Worm (Caenorhabditis elegans) whole organism, L4 larva: ENCODE measurements around the gene srx-134.

Experiments
- F37D6.2 ChIP-seq: sonication (generic microtip); optimal IDR thresholded peaks from 2 replicates; lab custom pipeline; 2016; ENCODE audit warnings: mild to moderate bottlenecking, missing genetic modification characterization, missing compliant biosample characterization
- R02D3.7 ChIP-seq: fragments of 150-350 bp; sonication (generic microtip); optimal IDR thresholded peaks from 3 replicates; lab custom pipeline; 2014; ENCODE audit warnings: missing biosample characterization, missing genetic modification characterization
- T20F7.1 ChIP-seq: fragments of 200-800 bp; sonication (Bioruptor generic); optimal IDR thresholded peaks from 2 replicates; lab custom pipeline; 2018; ENCODE audit warnings: mild to moderate bottlenecking, missing genetic modification characterization, missing compliant biosample characterization
- Y105C5A.15 ChIP-seq: fragments of 200-800 bp; sonication (Bioruptor generic); IDR thresholded peaks from 2 replicates; pipeline ENCODE4 v1.3.6; 2022; ENCODE audit warnings: missing genetic modification characterization, missing compliant biosample characterization
- ZK337.2 ChIP-seq: fragments of 200-800 bp; sonication (Bioruptor generic); IDR thresholded peaks from 2 replicates; pipeline ENCODE4 v1.3.6; 2022; ENCODE audit warnings: missing genetic modification reagents, missing genetic modification characterization, missing compliant biosample characterization
- ZK546.5 ChIP-seq, 2 experiments: sonication (generic microtip); optimal IDR thresholded peaks; 2 replicates each; lab custom pipeline; 2017; ENCODE audit warnings: missing biosample characterization in 2 of 2, missing genetic modification characterization in 2 of 2
- aha-1 ChIP-seq: fragments of 150-350 bp; peaks from one replicate; lab custom pipeline; 2014; ENCODE audit warnings: missing biosample characterization, missing genetic modification characterization
- attf-4 ChIP-seq: sonication (generic microtip); optimal IDR thresholded peaks from 3 replicates; lab custom pipeline; 2017; ENCODE audit warnings: missing biosample characterization, missing genetic modification characterization
- ceh-20 ChIP-seq: fragments of 200-800 bp; sonication (Bioruptor generic); IDR thresholded peaks from 2 replicates; pipeline ENCODE4 v1.3.6; 2022; ENCODE audit warnings: missing genetic modification reagents, missing genetic modification characterization, missing compliant biosample characterization
- ceh-28 ChIP-seq: fragments of 150-350 bp; optimal IDR thresholded peaks from 2 replicates; lab custom pipeline; 2014; ENCODE audit warnings: missing biosample characterization, missing genetic modification reagents, missing genetic modification characterization
- ceh-44 ChIP-seq: fragments of 200-800 bp; sonication (Bioruptor generic); IDR thresholded peaks from 2 replicates; pipeline ENCODE4 v1.3.6; 2022; ENCODE audit warnings: missing genetic modification reagents, missing genetic modification characterization, missing compliant biosample characterization
- cey-2 ChIP-seq: sonication (generic microtip); optimal IDR thresholded peaks from 3 replicates; lab custom pipeline; 2017; ENCODE audit warnings: missing genetic modification characterization, mild to moderate bottlenecking, missing compliant biosample characterization, antibody characterized with exemption, borderline replicate concordance; ENCODE audit not compliant: insufficient read depth
- ctbp-1 ChIP-seq: fragments of 200-800 bp; sonication (Bioruptor generic); IDR thresholded peaks from 2 replicates; pipeline ENCODE4 v1.3.6; 2022; ENCODE audit warnings: missing genetic modification reagents, missing genetic modification characterization, missing compliant biosample characterization
- daf-16 ChIP-seq, 3 experiments: sonication (generic microtip); optimal IDR thresholded peaks; 2 replicates each; lab custom pipeline; 2016 to 2017; ENCODE audit warnings: missing genetic modification characterization in 3 of 3, missing genetic modification reagents in 3 of 3, mild to moderate bottlenecking in 2 of 3, missing compliant biosample characterization in 2 of 3, missing biosample characterization in 1 of 3, moderate library complexity in 1 of 3
- dmd-6 ChIP-seq: fragments of 200-800 bp; sonication (Bioruptor generic); IDR thresholded peaks from 2 replicates; pipeline ENCODE4 v1.3.6; 2022; ENCODE audit warnings: missing genetic modification reagents, missing genetic modification characterization, missing compliant biosample characterization
- dmd-9 ChIP-seq: fragments of 200-800 bp; sonication (Bioruptor generic); IDR thresholded peaks from 2 replicates; pipeline ENCODE4 v1.3.6; 2022; ENCODE audit warnings: missing genetic modification reagents, missing genetic modification characterization, missing compliant biosample characterization
- dve-1 ChIP-seq: sonication (generic microtip); optimal IDR thresholded peaks from 2 replicates; lab custom pipeline; 2017; ENCODE audit warnings: antibody characterized with exemption, mild to moderate bottlenecking, missing genetic modification characterization, missing compliant biosample characterization; ENCODE audit not compliant: insufficient read depth
- egl-43 ChIP-seq: fragments of 200-800 bp; sonication (Bioruptor generic); IDR thresholded peaks from 2 replicates; pipeline ENCODE4 v1.3.6; 2022; ENCODE audit warnings: missing genetic modification reagents, missing genetic modification characterization, missing compliant biosample characterization
- gei-8 ChIP-seq: fragments of 200-800 bp; sonication (Bioruptor generic); optimal IDR thresholded peaks from 2 replicates; lab custom pipeline; 2018; ENCODE audit warnings: mild to moderate bottlenecking, missing genetic modification characterization, missing compliant biosample characterization
- hlh-11 ChIP-seq: fragments of 200-800 bp; sonication (Bioruptor generic); optimal IDR thresholded peaks from 2 replicates; lab custom pipeline; 2018; ENCODE audit warnings: mild to moderate bottlenecking, missing genetic modification characterization, missing compliant biosample characterization
- hlh-30 ChIP-seq: sonication (generic microtip); optimal IDR thresholded peaks from 2 replicates; lab custom pipeline; 2017; ENCODE audit warnings: antibody characterized with exemption, mild to moderate bottlenecking, missing genetic modification characterization, missing compliant biosample characterization; ENCODE audit not compliant: insufficient read depth
- hmg-1.1 ChIP-seq: fragments of 200-800 bp; sonication (Bioruptor generic); IDR thresholded peaks from 2 replicates; pipeline ENCODE4 v1.3.6; 2022; ENCODE audit warnings: missing genetic modification reagents, missing genetic modification characterization, missing compliant biosample characterization
- jun-1 ChIP-seq: fragments of 150-350 bp; optimal IDR thresholded peaks from 2 replicates; lab custom pipeline; 2014; ENCODE audit warnings: missing biosample characterization, missing genetic modification reagents, missing genetic modification characterization
- lsy-2 ChIP-seq, 2 experiments: fragments of 150-350 bp in 1 of 2; sonication (generic microtip) in 1 of 2; optimal IDR thresholded peaks; 2 replicates each; lab custom pipeline; 2014 to 2017; ENCODE audit warnings: missing biosample characterization in 2 of 2, missing genetic modification characterization in 2 of 2
- mdl-1 ChIP-seq, 2 experiments: fragments of 150-350 bp in 1 of 2; sonication (generic microtip) in 1 of 2; optimal IDR thresholded peaks; 2 replicates each; lab custom pipeline; 2014 to 2017; ENCODE audit warnings: missing biosample characterization in 2 of 2, missing genetic modification characterization in 2 of 2
- mep-1 ChIP-seq: fragments of 150-350 bp; sonication (generic microtip); optimal IDR thresholded peaks from 3 replicates; lab custom pipeline; 2014; ENCODE audit warnings: missing biosample characterization, missing genetic modification characterization
- mxl-3 ChIP-seq: fragments of 200-800 bp; sonication (Bioruptor generic); optimal IDR thresholded peaks from 2 replicates; lab custom pipeline; 2018; ENCODE audit warnings: mild to moderate bottlenecking, missing genetic modification characterization, missing compliant biosample characterization
- nhr-10 ChIP-seq: fragments of 150-350 bp; optimal IDR thresholded peaks from 2 replicates; lab custom pipeline; 2014; ENCODE audit warnings: missing biosample characterization, missing genetic modification characterization
- nhr-102 ChIP-seq: sonication (generic microtip); optimal IDR thresholded peaks from 2 replicates; lab custom pipeline; 2016; ENCODE audit warnings: mild to moderate bottlenecking, missing genetic modification characterization, moderate library complexity, missing compliant biosample characterization
- nhr-11 ChIP-seq: fragments of 150-350 bp; optimal IDR thresholded peaks from 2 replicates; lab custom pipeline; 2014; ENCODE audit warnings: missing biosample characterization, missing genetic modification characterization
- nhr-111 ChIP-seq: fragments of 200-800 bp; sonication (Bioruptor generic); optimal IDR thresholded peaks from 2 replicates; lab custom pipeline; 2018; ENCODE audit warnings: mild to moderate bottlenecking, missing genetic modification characterization, missing compliant biosample characterization
- nhr-28 ChIP-seq: fragments of 150-350 bp; optimal IDR thresholded peaks from 2 replicates; lab custom pipeline; 2014; ENCODE audit warnings: missing biosample characterization, missing genetic modification characterization
- nhr-48 ChIP-seq: sonication (generic microtip); optimal IDR thresholded peaks from 2 replicates; lab custom pipeline; 2016; ENCODE audit warnings: mild to moderate bottlenecking, missing genetic modification characterization, missing compliant biosample characterization
- nhr-6 ChIP-seq: fragments of 150-350 bp; optimal IDR thresholded peaks from 2 replicates; lab custom pipeline; 2014; ENCODE audit warnings: missing biosample characterization, missing genetic modification characterization
- nhr-76 ChIP-seq: fragments of 150-350 bp; optimal IDR thresholded peaks from 2 replicates; lab custom pipeline; 2014; ENCODE audit warnings: missing biosample characterization, missing genetic modification characterization
- pha-4 ChIP-seq, 2 experiments: fragments of 150-350 bp in 1 of 2; fragments of 200-800 bp in 1 of 2; sonication (Bioruptor generic) in 1 of 2; IDR thresholded peaks in 1 of 2; optimal IDR thresholded peaks in 1 of 2; 2 replicates each; pipeline versions ENCODE4 v1.3.6 to Lab custom; 2014 to 2022; ENCODE audit warnings: missing genetic modification characterization in 2 of 2, missing genetic modification reagents in 2 of 2, missing biosample characterization in 1 of 2, missing compliant biosample characterization in 1 of 2
- php-3 ChIP-seq: fragments of 200-800 bp; sonication (Bioruptor generic); IDR thresholded peaks from 2 replicates; pipeline ENCODE4 v1.3.6; 2022; ENCODE audit warnings: missing genetic modification reagents, missing genetic modification characterization, missing compliant biosample characterization
- pqm-1 ChIP-seq: sonication (generic microtip); optimal IDR thresholded peaks from 2 replicates; lab custom pipeline; 2017; ENCODE audit warnings: missing biosample characterization, missing genetic modification characterization
- saeg-2 ChIP-seq: fragments of 200-800 bp; sonication (Bioruptor generic); IDR thresholded peaks from 2 replicates; pipeline ENCODE4 v1.3.6; 2022; ENCODE audit warnings: missing genetic modification reagents, missing genetic modification characterization, missing compliant biosample characterization
- snpc-1.2 ChIP-seq: fragments of 200-800 bp; sonication (Bioruptor generic); IDR thresholded peaks from 2 replicates; pipeline ENCODE4 v1.3.6; 2022; ENCODE audit warnings: missing genetic modification reagents, missing genetic modification characterization, missing compliant biosample characterization
- tra-1 ChIP-seq: fragments of 200-800 bp; sonication (Bioruptor generic); IDR thresholded peaks from 2 replicates; pipeline ENCODE4 v1.3.6; 2022; ENCODE audit warnings: missing genetic modification reagents, missing genetic modification characterization, missing compliant biosample characterization
- unc-62 ChIP-seq, 3 experiments: fragments of 150-350 bp in 1 of 3; sonication (generic microtip); optimal IDR thresholded peaks in 2 of 3; peaks in 1 of 3; 1 replicate in 1 of 3; 2 replicates in 2 of 3; lab custom pipeline; 2014 to 2017; ENCODE audit warnings: missing biosample characterization in 3 of 3, missing genetic modification characterization in 3 of 3, missing genetic modification reagents in 3 of 3, missing genotype in 1 of 3
- zip-11 ChIP-seq: fragments of 200-800 bp; sonication (Bioruptor generic); IDR thresholded peaks from 2 replicates; pipeline ENCODE4 v1.3.6; 2022; ENCODE audit warnings: missing genetic modification characterization, missing compliant biosample characterization
- ztf-11 ChIP-seq: fragments of 150-350 bp; optimal IDR thresholded peaks from 2 replicates; lab custom pipeline; 2014; ENCODE audit warnings: missing biosample characterization, missing genetic modification characterization

The srx-134 gene

DNA sequence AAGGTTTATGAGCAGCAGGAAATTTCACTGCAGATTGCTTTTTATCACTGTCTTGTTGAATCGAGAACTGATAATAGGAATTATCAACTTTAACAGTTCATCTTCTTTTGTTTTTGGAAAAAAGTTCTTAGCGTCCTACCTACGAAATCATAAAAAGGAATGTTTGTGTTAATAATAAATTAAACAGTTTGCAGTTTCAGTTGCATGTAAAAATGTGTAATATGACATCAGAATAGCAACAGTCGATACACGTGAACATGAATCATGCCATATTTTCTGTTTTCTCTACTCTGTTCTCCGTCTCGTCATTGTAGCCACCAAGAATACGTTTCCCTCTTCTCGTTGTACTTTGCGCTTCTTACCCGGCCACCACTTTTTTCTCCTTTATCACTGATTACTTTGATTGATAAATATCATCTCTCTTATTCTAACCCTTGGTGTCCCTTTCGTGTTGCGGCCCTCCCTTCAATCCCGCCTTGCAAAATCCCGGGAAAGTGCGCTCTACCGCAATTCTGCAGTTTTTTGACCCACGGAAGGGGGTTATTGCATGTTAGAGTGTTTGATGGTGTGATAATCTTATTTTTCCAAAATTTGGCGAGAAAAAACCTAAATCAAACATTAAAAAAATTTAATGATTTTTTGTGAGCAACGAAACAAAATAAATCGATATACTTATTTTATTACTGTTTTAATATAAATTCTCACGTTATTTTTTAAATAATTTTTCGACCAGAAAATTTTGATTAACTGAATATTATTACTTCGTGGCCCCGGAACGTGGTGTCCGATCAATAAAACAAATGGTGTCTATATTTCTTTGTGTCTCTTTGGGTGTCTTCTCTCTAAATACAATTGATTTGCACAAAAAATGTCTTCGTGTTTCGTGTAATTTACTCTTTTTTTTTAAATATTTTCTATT is 36.4 kb upstream of the srx-134 start, which contains the start of gene sptl-3:
TSS of gene sptl-3 (plus strand) at position 869 of the 919 bp plus-strand sequence.
- TF ChIP-seq nhr-102 (tag; lab: Kevin White, UChicago) (peak; percentile 13), nhr-10 (peak; percentile 63), nhr-48 (tag; lab: Kevin White, UChicago) (peak; percentile 59), mdl-1 (tag; optimal IDR thresholded peaks at IDR 0.05; lab: Kevin White, UChicago) (peak in 1 of 2 experiments; percentile 84), dve-1 (tag; lab: Kevin White, UChicago) (peak; percentile 77), daf-16 (GFP tag; optimal IDR thresholded peaks at IDR 0.05; lab: Kevin White, UChicago) (no peak), daf-16 (tag; optimal IDR thresholded peaks at IDR 0.05; lab: Kevin White, UChicago) (peak; percentile 72), ctbp-1 (0 out of 2 replicates have a peak, but pooled peaks have one; percentile 30), hlh-11 (peak; percentile 84), dmd-6 (GFP tag; lab: Robert Waterston, UW) (peak; percentile 73), R02D3.7 (no peak), hmg-1.1 (GFP tag; lab: Robert Waterston, UW) (0 out of 2 replicates have a peak, but pooled peaks have one; percentile 42), aha-1 (tag; lab: Kevin White, UChicago) (peak; percentile 92), pqm-1 (peak; percentile 87), gei-8 (GFP tag; lab: Kevin White, UChicago) (peak; percentile 38), hlh-30 (tag; lab: Kevin White, UChicago) (peak; percentile 58), php-3 (GFP tag; lab: Robert Waterston, UW) (peak; percentile 67; the same call in 1 of the 2 replicates), ceh-20 (no peak), egl-43 (GFP tag; lab: Robert Waterston, UW) (no peak), ceh-28 (no peak), ceh-44 (GFP tag; lab: Robert Waterston, UW) (no peak), Y105C5A.15 (GFP tag; lab: Robert Waterston, UW) (no peak), cey-2 (tag; lab: Kevin White, UChicago) (peak; percentile 87), mep-1 (tag; lab: Kevin White, UChicago) (peak; percentile 39), F37D6.2 (tag; lab: Kevin White, UChicago) (no peak), nhr-28 (tag; lab: Kevin White, UChicago) (peak; percentile 93), attf-4 (tag; lab: Kevin White, UChicago) (no peak), saeg-2 (GFP tag; lab: Robert Waterston, UW) (0 out of 2 replicates have a peak, but pooled peaks have one; percentile 21), unc-62 (GFP tag; optimal IDR thresholded peaks at IDR 0.05 in 1 of 2; lab: Kevin White, UChicago) (peak in 1 of 2 experiments; percentile 11), unc-62 (tag; optimal IDR thresholded peaks at IDR 0.05; lab: Kevin White, UChicago) (peak; percentile 13), nhr-6 (tag; lab: Kevin White, UChicago) (peak; percentile 19), lsy-2 (tag; optimal IDR thresholded peaks at IDR 0.05; lab: Kevin White, UChicago) (peak in 1 of 2 experiments; percentile 34), nhr-11 (tag; lab: Kevin White, UChicago) (peak; percentile 60)
- TF ChIP-seq, all 104 proteins: peak for 23

DNA sequence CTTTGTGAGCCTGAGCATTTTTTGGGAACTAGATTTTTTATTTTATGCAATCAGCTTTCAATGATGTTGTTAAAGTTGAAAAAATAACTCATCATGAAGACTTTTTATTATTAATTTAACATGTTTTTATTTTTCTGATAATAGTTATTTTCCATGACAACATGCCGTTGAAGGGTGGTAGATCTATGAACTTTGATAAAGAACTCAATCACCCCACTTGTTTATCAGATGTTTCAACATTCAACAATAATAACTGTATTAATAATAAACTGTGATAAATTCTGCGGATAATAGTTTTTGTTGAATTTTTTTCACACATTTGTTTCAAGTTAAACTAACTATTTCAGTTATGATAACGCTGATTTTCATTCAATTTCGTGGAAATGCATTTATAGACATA is 35.2 kb upstream of the srx-134 start:
- TF ChIP-seq hlh-11 (peak; percentile 45), zip-11 (no peak), nhr-28 (tag; lab: Kevin White, UChicago) (peak; percentile 37), pha-4 (GFP tag; IDR thresholded peaks at IDR 0.05; lab: Robert Waterston, UW) (no peak), pha-4 (tag; optimal IDR thresholded peaks at IDR 0.05; lab: Kevin White, UChicago) (no peak), dve-1 (tag; lab: Kevin White, UChicago) (peak; percentile 76), tra-1 (GFP tag; lab: Robert Waterston, UW) (no peak), dmd-6 (GFP tag; lab: Robert Waterston, UW) (peak; percentile 64), daf-16 (GFP tag; optimal IDR thresholded peaks at IDR 0.05; lab: Kevin White, UChicago) (no peak), daf-16 (tag; optimal IDR thresholded peaks at IDR 0.05; lab: Kevin White, UChicago) (peak; percentile 96), ZK546.5 (tag; optimal IDR thresholded peaks at IDR 0.05; lab: Kevin White, UChicago) (no peak), mep-1 (tag; lab: Kevin White, UChicago) (no peak), jun-1 (tag; lab: Kevin White, UChicago) (no peak), ZK337.2 (GFP tag; lab: Robert Waterston, UW) (no peak), T20F7.1 (GFP tag; lab: Kevin White, UChicago) (no peak), snpc-1.2 (no peak), ztf-11 (tag; lab: Kevin White, UChicago) (no peak), mxl-3 (GFP tag; lab: Kevin White, UChicago) (no peak), dmd-9 (GFP tag; lab: Robert Waterston, UW) (no peak), ceh-28 (no peak), ceh-44 (GFP tag; lab: Robert Waterston, UW) (no peak), nhr-76 (tag; lab: Kevin White, UChicago) (no peak), ctbp-1 (no peak), nhr-102 (tag; lab: Kevin White, UChicago) (no peak), nhr-111 (no peak)
